Fruit fly (Drosophila melanogaster) whole organism, larva: ENCODE data around the gene CG4896.

ENCODE experiments used
- noc ChIP-seq: fragments of 200-800 bp; sonication (Bioruptor generic); optimal IDR thresholded peaks from 3 replicates; lab custom pipeline; 2019; ENCODE audit warnings: missing biosample characterization, mild to moderate bottlenecking, missing genetic modification characterization, moderate library complexity

The CG4896 gene

dm6 chr2L:1177522-1177921 lies at the start of gene CG4896:
Gene CG4896, plus strand, starts transcription at chr2L:1177690.
- TF ChIP-seq noc (tag; lab: Kevin White, UChicago) = no peak

DNA sequence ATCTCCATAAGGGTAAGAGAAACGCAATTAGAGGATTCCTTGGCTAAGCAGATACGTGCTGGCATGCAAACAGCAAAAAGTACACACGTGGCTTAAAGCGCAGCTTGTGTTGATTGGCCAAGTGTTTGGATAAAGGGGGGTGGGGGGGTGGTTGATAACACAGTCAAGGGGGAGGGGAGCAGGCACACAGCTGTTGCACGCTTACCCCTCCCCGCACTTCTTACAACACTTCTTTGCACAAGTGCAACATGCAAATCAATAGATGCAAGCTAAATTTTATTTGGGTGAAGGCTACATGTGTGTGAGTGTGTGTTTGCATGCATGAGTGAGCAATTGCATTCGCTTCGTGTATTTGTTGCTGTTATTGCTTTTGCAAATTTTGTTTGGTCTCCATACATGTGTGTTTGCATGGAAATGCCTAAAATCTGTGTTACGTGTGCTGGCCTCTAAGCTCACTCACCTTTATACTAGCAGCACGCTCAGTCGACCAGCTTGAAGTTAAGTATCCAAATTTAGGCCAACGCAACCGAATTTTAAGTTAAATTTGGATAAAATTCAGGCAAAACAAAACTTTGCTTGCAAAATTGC lies 49.1 kb upstream of the CG4896 start:
- TF ChIP-seq noc (tag; lab: Kevin White, UChicago) = no peak

dm6 chr2L:1128932-1129887 lies 48.3 kb upstream of the CG4896 start, which contains the start of the genes Pino and TBC1D23:
Gene Pino, minus strand, starts transcription at chr2L:1128953.
Gene TBC1D23, plus strand, starts transcription at chr2L:1129316.
- TF ChIP-seq noc (tag; lab: Kevin White, UChicago) = peak; percentile 63

DNA sequence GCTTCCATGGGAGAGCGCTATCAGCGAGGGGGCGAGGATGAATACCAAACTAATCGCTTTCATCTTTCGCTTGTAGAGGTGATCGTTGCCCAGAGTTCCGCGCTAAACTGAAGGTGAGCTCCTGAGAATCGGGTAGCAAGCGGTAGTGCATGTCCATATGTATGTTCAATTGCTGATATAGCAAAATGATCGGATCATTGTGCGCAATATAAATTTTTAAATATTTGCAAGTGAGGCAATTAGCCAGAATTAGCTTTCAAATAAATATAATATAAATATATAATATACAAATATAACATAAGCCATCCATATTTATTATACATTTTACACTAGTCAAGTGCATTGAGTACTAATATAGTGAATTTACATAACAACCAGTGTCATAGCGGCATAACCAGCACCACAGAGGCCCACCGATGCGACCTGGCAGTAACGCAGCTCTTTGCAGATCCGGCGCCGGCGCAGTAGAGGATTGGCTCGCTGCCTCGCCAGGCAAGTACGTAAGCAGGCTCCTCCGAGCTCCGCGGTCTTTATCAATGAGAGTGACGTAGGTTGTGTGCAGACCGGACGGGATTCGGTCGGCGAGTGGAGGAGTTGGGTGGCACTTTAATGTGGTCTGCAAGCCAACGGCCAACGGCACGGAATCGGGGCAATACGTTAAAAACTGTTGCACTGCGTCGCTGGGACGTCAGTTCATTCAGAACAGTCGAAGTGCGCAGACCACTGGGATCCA lies 43.3 kb upstream of the CG4896 start, which contains the start of the genes Iris and CG4577:
Gene Iris (minus strand): TSS at position 88 of the 733 bp plus-strand sequence.
Gene CG4577 (plus strand): TSS at position 683 of the 733 bp plus-strand sequence.
- no peak for TF ChIP-seq noc (tag; lab: Kevin White, UChicago)

DNA sequence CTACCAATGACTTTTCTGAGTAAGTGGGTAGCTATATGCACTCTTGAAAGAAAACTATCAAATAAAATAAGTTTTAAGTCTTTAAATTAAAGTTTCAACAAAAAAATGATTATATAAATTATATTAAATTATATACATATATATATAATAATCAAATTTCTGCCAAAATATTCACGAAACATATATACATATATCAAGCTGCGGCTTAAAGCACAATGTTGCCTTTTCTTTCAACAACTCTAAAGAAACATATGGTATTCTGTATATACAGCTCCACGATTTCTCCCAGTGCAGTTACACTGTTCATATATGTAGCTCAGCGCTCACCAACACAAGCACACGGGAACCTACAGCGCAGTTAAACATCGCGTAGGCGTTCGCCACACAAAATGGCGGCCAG lies 42.0 kb upstream of the CG4896 start:
- TF ChIP-seq noc (tag; lab: Kevin White, UChicago) = no peak

dm6 chr2L:1136993-1137392 lies 40.5 kb upstream of the CG4896 start:
- TF ChIP-seq noc (tag; lab: Kevin White, UChicago) = no peak

DNA sequence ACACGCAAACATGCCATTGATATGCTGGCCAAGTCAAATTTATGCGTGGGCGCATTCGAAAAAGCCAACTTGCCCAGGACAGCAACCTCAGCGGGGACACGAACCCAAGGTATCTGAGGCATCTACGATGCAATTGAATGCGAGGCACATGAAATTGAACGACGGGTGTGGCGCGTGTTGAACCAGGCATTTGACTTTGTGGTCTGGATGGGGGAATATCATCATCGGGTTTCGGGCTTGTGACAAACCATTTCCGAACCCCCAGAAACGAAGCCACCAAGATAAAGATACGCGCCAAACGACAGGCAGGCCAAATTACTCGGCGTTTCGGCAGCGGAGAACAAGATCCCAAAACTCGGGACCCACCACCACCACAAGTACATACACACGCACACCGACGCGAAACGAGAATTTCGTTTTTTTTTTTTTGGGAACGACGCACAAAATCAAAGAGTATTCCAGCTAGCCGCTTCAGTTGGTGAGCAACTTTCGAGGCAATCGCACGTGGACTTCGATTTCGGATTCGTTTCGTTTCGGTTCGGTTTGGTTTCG lies 34.7 kb upstream of the CG4896 start, which contains the start of gene MFS3:
Gene MFS3 (plus strand): TSS at position 472 of the 552 bp plus-strand sequence.
- TF ChIP-seq noc (tag; lab: Kevin White, UChicago) = no peak

DNA sequence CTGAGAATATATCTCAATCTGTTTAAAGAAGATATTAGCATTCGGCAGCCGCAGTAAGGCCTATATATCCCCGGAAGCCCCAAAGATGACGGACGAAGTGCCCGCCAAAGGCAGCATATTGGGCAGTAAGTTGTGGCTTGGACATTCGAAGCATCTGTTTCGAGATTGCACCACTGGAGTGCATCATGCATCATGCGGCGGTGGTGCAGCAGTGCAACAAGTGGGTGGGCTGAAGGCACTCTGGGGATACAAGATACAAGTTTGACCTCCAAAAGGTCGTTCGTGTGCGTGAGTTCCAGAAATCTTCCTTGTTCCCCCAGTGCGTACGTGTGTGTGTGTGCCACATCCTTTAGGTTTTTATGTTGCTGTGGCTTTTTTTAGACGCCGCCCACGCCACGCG lies 34.2 kb upstream of the CG4896 start:
- no peak for TF ChIP-seq noc (tag; lab: Kevin White, UChicago)

dm6 chr2L:1144371-1145360 lies 32.8 kb upstream of the CG4896 start:
- TF ChIP-seq noc (tag; lab: Kevin White, UChicago) = peak; percentile 96

DNA sequence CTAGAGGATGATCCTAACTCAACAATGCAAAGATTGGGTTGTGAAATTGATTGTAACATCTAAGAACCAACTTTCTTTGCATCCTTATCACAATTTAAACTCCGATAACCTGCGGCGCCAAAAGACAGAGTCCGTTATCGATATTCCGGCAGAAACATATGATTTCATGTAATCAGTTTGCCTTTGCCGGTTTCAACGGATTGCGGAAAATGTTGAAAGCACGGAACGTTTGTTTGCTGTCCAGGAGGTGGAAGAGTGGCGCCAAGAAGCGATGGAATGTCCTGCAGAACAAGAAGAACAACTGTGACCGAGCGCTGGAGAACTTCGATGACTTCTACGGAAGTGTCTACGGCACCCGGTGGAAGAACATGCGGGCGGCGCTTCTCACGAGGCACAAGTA lies 29.8 kb upstream of the CG4896 start:
- TF ChIP-seq noc (tag; lab: Kevin White, UChicago) = no peak

- peak; percentile 14 for TF ChIP-seq noc (tag; lab: Kevin White, UChicago)
Measured at dm6 chr2L:1150554-1150953, 26.9 kb upstream of the CG4896 start, which contains the start of the genes Tfb4 and Vps29. Gene Tfb4, minus strand, starts transcription at chr2L:1150677. Gene Vps29, plus strand, starts transcription at chr2L:1150766.

DNA sequence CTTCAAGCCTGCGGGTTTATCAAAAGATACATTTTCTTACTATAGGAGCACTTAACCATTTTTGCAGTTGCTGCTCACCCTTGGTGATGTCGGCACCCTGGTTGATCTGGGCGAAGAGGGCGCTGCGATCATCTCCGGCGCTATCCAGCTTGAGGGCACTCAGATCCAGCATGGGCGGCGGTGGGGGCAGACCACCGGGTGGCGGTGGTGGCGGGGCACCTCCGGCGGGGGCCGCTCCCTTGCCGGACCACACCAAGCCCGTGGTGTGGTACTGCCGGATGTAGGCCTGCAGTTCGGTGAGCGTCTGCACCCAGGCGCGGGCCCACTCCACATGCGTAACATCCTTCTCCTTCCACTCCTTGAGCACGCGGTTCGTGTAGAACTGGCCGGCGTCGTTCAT lies 24.8 kb upstream of the CG4896 start:
- no peak for TF ChIP-seq noc (tag; lab: Kevin White, UChicago)

DNA sequence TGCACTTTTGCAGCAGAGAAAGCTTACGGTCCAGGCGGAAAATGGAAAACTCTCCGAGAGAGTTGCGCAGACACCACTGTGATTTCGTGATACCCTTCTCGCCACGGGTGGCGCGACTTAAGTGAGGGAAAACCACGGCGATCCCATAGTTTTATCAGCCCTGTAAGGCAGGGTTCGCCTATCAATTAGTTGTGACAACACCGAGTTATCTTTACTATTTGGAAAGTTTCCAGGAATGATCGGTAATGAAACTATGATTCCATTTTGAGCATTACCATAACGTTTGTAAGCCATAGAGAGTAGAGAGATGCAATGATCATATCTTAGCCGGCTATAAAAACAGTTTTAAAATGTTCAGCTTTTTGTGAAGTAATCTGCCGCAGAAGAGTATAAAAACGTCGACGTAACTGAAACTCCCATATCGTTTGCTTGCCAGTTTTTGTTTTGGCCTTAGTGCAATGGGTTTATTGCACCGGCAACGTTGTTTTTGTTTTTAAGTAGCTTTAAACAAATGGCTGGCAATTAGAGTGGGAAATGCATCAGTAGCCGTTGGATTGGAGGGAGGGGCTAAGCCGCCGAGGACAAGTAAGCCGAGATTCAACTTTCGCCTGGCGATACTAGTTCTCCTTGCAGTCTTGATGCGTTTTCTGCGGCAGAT lies 20.8 kb upstream of the CG4896 start:
- TF ChIP-seq noc (tag; lab: Kevin White, UChicago) = no peak

DNA sequence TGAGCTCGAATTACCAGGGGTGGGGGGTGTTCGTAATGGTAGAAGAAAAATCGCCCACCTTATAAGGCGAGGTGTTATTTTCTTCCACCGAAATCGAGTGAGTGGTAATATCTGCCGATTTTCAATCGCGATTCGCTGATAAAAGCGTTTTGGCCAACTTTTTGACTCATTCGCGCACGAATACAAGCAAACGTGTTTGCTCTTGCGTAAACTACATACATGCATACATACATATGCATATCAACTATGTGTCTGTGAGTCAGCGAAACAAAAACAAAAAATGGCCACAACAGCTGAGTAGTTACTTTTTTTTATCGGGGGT lies 20.2 kb upstream of the CG4896 start:
- no peak for TF ChIP-seq noc (tag; lab: Kevin White, UChicago)
